Worm (Caenorhabditis elegans) whole organism, L3 larva: Measurements from ENCODE around the gene btb-9.

ENCODE experiments used
- ama-1 ChIP-seq: fragments of 150-350 bp; optimal IDR thresholded peaks from 2 replicates; lab custom pipeline; 2018
- ceh-28 ChIP-seq: fragments of 150-350 bp; optimal IDR thresholded peaks from 2 replicates; lab custom pipeline; 2014; ENCODE audit warnings: missing biosample characterization, missing genetic modification reagents, missing genetic modification characterization
- egl-5 ChIP-seq: fragments of 150-350 bp; optimal IDR thresholded peaks from 2 replicates; lab custom pipeline; 2017; ENCODE audit warnings: missing biosample characterization, missing genetic modification reagents, missing genetic modification characterization, inconsistent platforms
- elt-3 ChIP-seq, 3 experiments: fragments of 150-350 bp in 1 of 3; sonication (generic microtip) in 2 of 3; optimal IDR thresholded peaks; 2 replicates in 2 of 3; 4 replicates in 1 of 3; lab custom pipeline; 2014 to 2017; ENCODE audit warnings: missing biosample characterization in 3 of 3, missing genetic modification characterization in 3 of 3
- fkh-10 ChIP-seq: sonication (generic microtip); optimal IDR thresholded peaks from 2 replicates; lab custom pipeline; 2017; ENCODE audit warnings: missing biosample characterization, missing genetic modification reagents, missing genetic modification characterization
- lin-15B ChIP-seq: fragments of 150-350 bp; optimal IDR thresholded peaks from 2 replicates; lab custom pipeline; 2014; ENCODE audit warnings: missing biosample characterization, missing genetic modification characterization
- nhr-11 ChIP-seq: fragments of 150-350 bp; optimal IDR thresholded peaks from 2 replicates; lab custom pipeline; 2014; ENCODE audit warnings: missing biosample characterization, missing genetic modification characterization
- nhr-237 ChIP-seq: fragments of 150-350 bp; optimal IDR thresholded peaks from 2 replicates; lab custom pipeline; 2014; ENCODE audit warnings: missing biosample characterization, missing genetic modification characterization
- nhr-77 ChIP-seq: fragments of 150-350 bp; optimal IDR thresholded peaks from 2 replicates; lab custom pipeline; 2014; ENCODE audit warnings: missing biosample characterization, missing genetic modification characterization
- snpc-4 ChIP-seq: fragments of 150-350 bp; optimal IDR thresholded peaks from 2 replicates; lab custom pipeline; 2014; ENCODE audit warnings: missing biosample characterization, missing genetic modification characterization
- zag-1 ChIP-seq: fragments of 150-350 bp; optimal IDR thresholded peaks from 2 replicates; lab custom pipeline; 2014; ENCODE audit warnings: missing biosample characterization, missing genetic modification characterization
- ztf-11 ChIP-seq: fragments of 150-350 bp; optimal IDR thresholded peaks from 2 replicates; lab custom pipeline; 2014; ENCODE audit warnings: missing biosample characterization, missing genetic modification characterization

DNA sequence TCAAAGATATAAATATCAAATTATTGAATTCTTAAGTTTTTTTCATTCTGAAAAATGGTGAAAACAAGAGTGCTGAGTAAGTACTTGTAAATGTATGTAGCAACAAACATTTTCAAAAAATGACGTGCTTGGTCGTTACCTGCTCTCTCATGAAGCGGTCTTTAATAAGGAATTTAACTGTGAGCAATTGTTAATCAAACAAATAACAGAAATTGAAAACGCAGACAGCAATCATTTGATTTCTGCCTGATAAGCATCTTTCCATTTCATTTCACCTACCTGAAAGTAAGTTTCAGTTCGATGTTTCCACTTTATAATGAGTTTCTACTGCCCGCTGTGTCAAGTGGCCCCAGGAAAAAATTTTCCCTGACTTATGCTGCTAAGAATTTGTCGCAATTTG is 34.8 kb downstream of the btb-9 start, which contains the start of gene math-28:
- TF ChIP-seq ztf-11 (tag; lab: Kevin White, UChicago) (no peak), lin-15B (tag; lab: Kevin White, UChicago) (no peak), snpc-4 (tag; lab: Kevin White, UChicago) (no peak), elt-3 (tag; optimal IDR thresholded peaks at IDR 0.05; lab: Kevin White, UChicago) (no peak), ama-1 (lab: Kevin White, UChicago) (no peak), nhr-11 (no peak), fkh-10 (GFP tag; lab: Kevin White, UChicago) (no peak), ceh-28 (tag; lab: Kevin White, UChicago) (no peak), nhr-237 (tag; lab: Kevin White, UChicago) (no peak), zag-1 (tag; lab: Kevin White, UChicago) (no peak), egl-5 (no peak), nhr-77 (tag; lab: Kevin White, UChicago) (no peak)
